Worm (Caenorhabditis elegans) whole organism, late embryonic: Measurements from ENCODE around the gene ceh-41.

ENCODE experiments used
- C08G9.2 ChIP-seq: sonication (generic microtip); optimal IDR thresholded peaks from 2 replicates; lab custom pipeline; 2016; ENCODE audit warnings: mild to moderate bottlenecking, missing genetic modification characterization, moderate library complexity, missing compliant biosample characterization
- K02D7.2 ChIP-seq: sonication (generic microtip); optimal IDR thresholded peaks from 2 replicates; lab custom pipeline; 2017; ENCODE audit warnings: mild to moderate bottlenecking, missing genetic modification characterization, missing compliant biosample characterization
- ama-1 ChIP-seq: fragments of 150-350 bp; optimal IDR thresholded peaks from 2 replicates; lab custom pipeline; 2014
- dmd-4 ChIP-seq: sonication (generic microtip); optimal IDR thresholded peaks from 2 replicates; lab custom pipeline; 2016; ENCODE audit warnings: borderline replicate concordance, missing genetic modification characterization, missing compliant biosample characterization
- fkh-10 ChIP-seq: fragments of 150-350 bp; optimal IDR thresholded peaks from 2 replicates; lab custom pipeline; 2014; ENCODE audit warnings: missing biosample characterization, missing genetic modification reagents, missing genetic modification characterization
- fkh-6 ChIP-seq: sonication (generic microtip); optimal IDR thresholded peaks from 2 replicates; lab custom pipeline; 2016; ENCODE audit warnings: missing genetic modification characterization, missing compliant biosample characterization
- hlh-30 ChIP-seq: sonication (generic microtip); optimal IDR thresholded peaks from 2 replicates; lab custom pipeline; 2017; ENCODE audit warnings: antibody characterized with exemption, missing genetic modification characterization, missing compliant biosample characterization; ENCODE audit not compliant: insufficient read depth
- lim-6 ChIP-seq: sonication (generic microtip); optimal IDR thresholded peaks from 2 replicates; lab custom pipeline; 2016; ENCODE audit warnings: missing genetic modification characterization, missing compliant biosample characterization
- lin-11 ChIP-seq: fragments of 200-800 bp; sonication (Bioruptor generic); optimal IDR thresholded peaks from 2 replicates; lab custom pipeline; 2018; ENCODE audit warnings: mild to moderate bottlenecking, missing genetic modification characterization, missing compliant biosample characterization
- nfya-1 ChIP-seq: sonication (generic microtip); optimal IDR thresholded peaks from 2 replicates; lab custom pipeline; 2017; ENCODE audit warnings: missing genetic modification characterization, mild to moderate bottlenecking, missing compliant biosample characterization, antibody characterized with exemption, moderate library complexity
- pha-2 ChIP-seq: sonication (generic microtip); optimal IDR thresholded peaks from 2 replicates; lab custom pipeline; 2017; ENCODE audit warnings: mild to moderate bottlenecking, missing genetic modification characterization, missing compliant biosample characterization
- unc-55 ChIP-seq: sonication (generic microtip); optimal IDR thresholded peaks from 2 replicates; lab custom pipeline; 2017; ENCODE audit warnings: missing biosample characterization, missing genetic modification reagents, missing genetic modification characterization
- unc-86 ChIP-seq: sonication (generic microtip); optimal IDR thresholded peaks from 2 replicates; lab custom pipeline; 2016; ENCODE audit warnings: missing genetic modification characterization, missing compliant biosample characterization

- TF ChIP-seq unc-86 (tag; lab: Kevin White, UChicago): no peak
- no peak for TF ChIP-seq nfya-1 (tag; lab: Kevin White, UChicago)
- no peak for TF ChIP-seq fkh-6
- TF ChIP-seq C08G9.2 (tag; lab: Kevin White, UChicago): no peak
- TF ChIP-seq K02D7.2: no peak
- no peak for TF ChIP-seq lim-6 (tag; lab: Kevin White, UChicago)
- no peak for TF ChIP-seq fkh-10 (GFP tag; lab: Kevin White, UChicago)
- TF ChIP-seq ama-1: no peak
- no peak for TF ChIP-seq pha-2 (tag; lab: Kevin White, UChicago)
- no peak for TF ChIP-seq unc-55 (GFP tag; lab: Kevin White, UChicago)
- no peak for TF ChIP-seq hlh-30
- TF ChIP-seq dmd-4 (tag; lab: Kevin White, UChicago): no peak
- no peak for TF ChIP-seq lin-11 (tag; lab: Kevin White, UChicago)
Measured at ce11 chrX:1821235-1821634, 27.2 kb downstream of the ceh-41 start, which contains the start of gene C14E2.4.
